Worm (Caenorhabditis elegans): ENCODE results near the gene C37C3.2.
A peak's percentile ranks its signal among the peaks of the same experiment; 100 is the strongest.

The C37C3.2 gene

ce11 chrV:7811758-7812157 lies 44.0 kb upstream of the C37C3.2 start, which contains the start of gene ZK742.4:
TSS of gene ZK742.4 (minus strand) at chrV:7811792.
- TF ChIP-seq mls-2 (tag; optimal IDR thresholded peaks at IDR 0.05) (no peak), unc-120 (tag; optimal IDR thresholded peaks at IDR 0.05; ENCODE audit: poor library complexity, severe bottlenecking) (no peak), ces-1 (GFP tag; optimal IDR thresholded peaks at IDR 0.05) (no peak), pha-4 (tag; optimal IDR thresholded peaks at IDR 0.05) (peak; percentile 31), ztf-11 (tag; optimal IDR thresholded peaks at IDR 0.05) (no peak), unc-62 (GFP tag; optimal IDR thresholded peaks at IDR 0.05) (no peak), ceh-83 (GFP tag; optimal IDR thresholded peaks at IDR 0.05) (no peak)

DNA sequence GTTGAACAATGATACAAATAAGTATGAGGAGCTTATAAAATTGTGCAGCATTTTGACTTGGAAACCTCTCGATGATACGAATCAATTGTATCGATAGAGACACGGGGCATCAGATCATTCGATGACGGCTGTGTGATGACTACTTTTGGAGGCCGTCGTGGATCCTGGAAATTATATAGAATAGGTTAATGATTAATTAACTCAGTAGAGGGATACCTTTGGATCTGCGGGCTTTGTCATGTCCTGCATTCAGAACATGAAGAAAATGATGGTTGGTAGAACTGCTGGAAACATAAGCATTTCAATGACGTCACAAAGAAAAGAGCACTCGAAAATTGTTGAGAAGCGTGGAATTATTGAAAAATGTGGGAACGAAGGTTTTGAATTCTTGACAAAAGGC lies 41.1 kb upstream of the C37C3.2 start, which contains the start of gene ZK742.6:
Gene ZK742.6, minus strand, starts transcription at position 342 of the 400 bp plus-strand sequence.
- TF ChIP-seq nhr-237 (tag; optimal IDR thresholded peaks at IDR 0.05), result no peak
- no peak for TF ChIP-seq unc-39 (tag; optimal IDR thresholded peaks at IDR 0.05)
- no peak for TF ChIP-seq lin-13 (tag; optimal IDR thresholded peaks at IDR 0.05)
- TF ChIP-seq M03D4.4 (tag; optimal IDR thresholded peaks at IDR 0.05), result no peak
- TF ChIP-seq mls-2 (tag; optimal IDR thresholded peaks at IDR 0.05), result no peak
- TF ChIP-seq tbx-8 (GFP tag; optimal IDR thresholded peaks at IDR 0.05), result no peak
- no peak for TF ChIP-seq nhr-2 (tag; optimal IDR thresholded peaks at IDR 0.05)
- TF ChIP-seq bed-3 (GFP tag; optimal IDR thresholded peaks at IDR 0.05), result no peak
- no peak for TF ChIP-seq nhr-28 (tag; optimal IDR thresholded peaks at IDR 0.05)
- TF ChIP-seq pha-4 (tag; optimal IDR thresholded peaks at IDR 0.05), result no peak
- no peak for TF ChIP-seq nhr-76 (tag; optimal IDR thresholded peaks at IDR 0.05)

ce11 chrV:7816486-7816885 lies 39.3 kb upstream of the C37C3.2 start:
- TF ChIP-seq ces-1 (GFP tag; optimal IDR thresholded peaks at IDR 0.05), result peak; percentile 97
- TF ChIP-seq drap-1 (GFP tag; optimal IDR thresholded peaks at IDR 0.05), result no peak

DNA sequence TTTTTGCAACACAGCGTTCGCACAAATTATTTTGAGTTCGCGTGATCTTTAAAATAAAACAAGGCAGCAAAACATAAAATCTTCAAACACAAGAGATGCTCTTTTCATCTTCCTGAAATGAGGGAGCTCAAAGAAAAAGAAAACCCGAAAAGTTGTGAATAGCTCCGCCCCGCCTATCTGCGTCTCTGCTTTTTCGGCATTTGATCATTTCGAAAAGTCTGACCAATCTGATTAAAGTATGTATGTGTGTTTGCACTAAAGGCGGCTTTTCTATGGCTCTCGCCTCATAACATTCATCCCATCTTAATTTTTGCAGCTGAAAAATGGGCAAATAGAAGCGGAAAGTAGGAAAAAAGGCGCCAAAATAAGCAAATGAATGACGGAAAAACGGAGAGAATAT lies 36.2 kb upstream of the C37C3.2 start:
- TF ChIP-seq ces-1 (GFP tag; optimal IDR thresholded peaks at IDR 0.05) (peak; percentile 68), ham-2 (GFP tag; optimal IDR thresholded peaks at IDR 0.05) (no peak), zip-8 (tag; optimal IDR thresholded peaks at IDR 0.05) (no peak)

- no peak for TF ChIP-seq unc-62 (GFP tag; optimal IDR thresholded peaks at IDR 0.05)
- TF ChIP-seq M03D4.4 (tag; optimal IDR thresholded peaks at IDR 0.05), result no peak
- peak; percentile 61 for TF ChIP-seq ceh-43 (GFP tag; optimal IDR thresholded peaks at IDR 0.05)
- peak; percentile 43 for TF ChIP-seq nhr-237 (tag; optimal IDR thresholded peaks at IDR 0.05)
- TF ChIP-seq mep-1 (tag; optimal IDR thresholded peaks at IDR 0.05), result peak; percentile 32
- TF ChIP-seq lsy-2 (tag; optimal IDR thresholded peaks at IDR 0.05), result peak; percentile 20
- TF ChIP-seq mls-2 (tag; optimal IDR thresholded peaks at IDR 0.05), result no peak
- peak; percentile 80 for TF ChIP-seq ces-1 (GFP tag; optimal IDR thresholded peaks at IDR 0.05)
- no peak for TF ChIP-seq cnd-1 (tag; optimal IDR thresholded peaks at IDR 0.05)
- TF ChIP-seq drap-1 (GFP tag; optimal IDR thresholded peaks at IDR 0.05), result no peak
- TF ChIP-seq ceh-39 (tag; optimal IDR thresholded peaks at IDR 0.05), result no peak
Measured at ce11 chrV:7820270-7820669, 35.5 kb upstream of the C37C3.2 start, which contains the start of gene lbp-4. TSS of gene lbp-4 (plus strand) at chrV:7820578.

DNA sequence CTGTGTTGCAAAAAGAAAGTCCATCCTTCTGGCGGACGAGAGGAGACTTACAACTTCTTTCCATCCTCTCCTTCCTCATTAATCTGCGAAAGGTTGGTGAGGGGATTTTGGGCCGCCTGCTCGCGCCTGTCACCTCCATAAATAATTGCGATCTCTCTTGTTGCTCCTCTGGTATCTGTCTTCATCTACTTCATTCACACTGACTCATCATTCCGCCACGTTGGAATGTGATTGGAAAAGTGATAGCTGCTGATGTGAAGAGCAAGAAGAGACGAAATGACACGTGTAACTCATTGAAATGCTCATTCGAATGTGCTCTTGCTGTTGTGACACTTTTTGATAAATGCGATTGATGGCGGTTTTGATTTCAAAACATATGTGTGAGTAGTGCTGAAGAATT lies 33.1 kb upstream of the C37C3.2 start:
- TF ChIP-seq M03D4.4 (tag; optimal IDR thresholded peaks at IDR 0.05), result peak; percentile 45
- no peak for TF ChIP-seq nhr-237 (tag; optimal IDR thresholded peaks at IDR 0.05)
- no peak for TF ChIP-seq blmp-1 (tag; optimal IDR thresholded peaks at IDR 0.05)
- peak; percentile 99 for TF ChIP-seq hlh-1 (tag; optimal IDR thresholded peaks at IDR 0.05)
- TF ChIP-seq nhr-28 (tag; optimal IDR thresholded peaks at IDR 0.05), result no peak
- peak; percentile 68 for TF ChIP-seq mab-5 (tag; optimal IDR thresholded peaks at IDR 0.05)
- no peak for TF ChIP-seq nhr-2 (tag; optimal IDR thresholded peaks at IDR 0.05)
- no peak for TF ChIP-seq mls-2 (tag; optimal IDR thresholded peaks at IDR 0.05)
- peak; percentile 92 for TF ChIP-seq unc-120 (tag; optimal IDR thresholded peaks at IDR 0.05; ENCODE audit: poor library complexity, severe bottlenecking)
- no peak for TF ChIP-seq sptf-1 (tag; optimal IDR thresholded peaks at IDR 0.05)
- TF ChIP-seq ceh-83 (GFP tag; optimal IDR thresholded peaks at IDR 0.05), result no peak
- no peak for TF ChIP-seq elt-1 (tag; optimal IDR thresholded peaks at IDR 0.05; ENCODE audit: borderline replicate concordance, insufficient read depth)
- peak; percentile 99 for TF ChIP-seq unc-62 (GFP tag; optimal IDR thresholded peaks at IDR 0.05)
